Worm (Caenorhabditis elegans): ENCODE measurements around the gene ZK892.5.

DNA sequence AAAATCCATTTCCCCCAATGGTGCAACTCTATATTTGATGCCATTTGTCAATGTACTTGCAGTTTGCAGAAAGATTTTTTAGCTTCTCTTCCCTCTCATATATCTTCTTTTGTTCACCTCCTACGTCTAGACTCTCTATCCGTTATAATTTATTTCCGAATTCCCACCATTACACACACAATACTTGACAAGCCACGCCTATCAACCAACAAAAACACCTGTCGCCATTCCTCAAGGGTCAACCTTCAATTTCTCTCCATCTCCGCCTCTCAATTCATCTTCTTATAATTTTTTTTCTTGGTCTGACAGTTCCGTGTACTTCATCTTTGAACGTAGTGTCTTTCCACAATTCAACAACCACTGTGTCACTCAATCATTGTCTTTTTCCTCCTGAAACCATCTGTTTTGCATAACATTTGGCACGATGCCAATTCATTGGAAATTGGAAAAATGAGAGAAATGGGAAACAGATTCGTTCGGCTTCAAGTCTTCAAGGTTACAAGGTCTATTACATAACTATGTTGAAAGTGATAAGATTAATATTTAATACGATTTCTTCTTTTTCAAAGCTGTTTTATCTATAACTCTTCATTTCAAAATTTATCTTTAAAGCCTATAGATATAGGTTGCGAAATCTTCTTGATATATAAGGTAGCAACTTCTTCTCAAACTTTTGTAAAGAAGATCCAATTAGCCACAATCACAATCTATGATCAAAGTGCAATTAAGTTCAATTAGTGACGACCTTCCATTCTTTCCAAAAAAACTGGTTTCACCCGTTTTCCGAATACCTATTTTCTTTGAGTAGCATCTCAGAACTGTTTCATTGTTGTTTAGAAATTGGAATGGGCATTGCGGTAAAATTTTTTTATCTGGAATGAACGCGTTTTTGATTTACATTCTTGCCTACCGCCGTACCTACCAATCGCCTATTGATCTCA lies 21.1 kb upstream of the ZK892.5 start:
- TF ChIP-seq snpc-4 (tag; optimal IDR thresholded peaks at IDR 0.05) (no peak), lsy-2 (tag; optimal IDR thresholded peaks at IDR 0.05) (no peak), mep-1 (tag; optimal IDR thresholded peaks at IDR 0.05) (no peak), sptf-1 (tag; optimal IDR thresholded peaks at IDR 0.05) (no peak), pha-4 (tag; optimal IDR thresholded peaks at IDR 0.05) (no peak), ces-1 (GFP tag; optimal IDR thresholded peaks at IDR 0.05) (no peak), mab-5 (tag; optimal IDR thresholded peaks at IDR 0.05) (no peak), nhr-28 (tag; optimal IDR thresholded peaks at IDR 0.05) (no peak), ham-2 (GFP tag; optimal IDR thresholded peaks at IDR 0.05) (no peak), flh-1 (GFP tag; optimal IDR thresholded peaks at IDR 0.05) (no peak)

All from whole organism, mixed stage, embryonic.